Fruit fly (Drosophila melanogaster): ENCODE results near the gene CG43703.

CG43703 gene

DNA sequence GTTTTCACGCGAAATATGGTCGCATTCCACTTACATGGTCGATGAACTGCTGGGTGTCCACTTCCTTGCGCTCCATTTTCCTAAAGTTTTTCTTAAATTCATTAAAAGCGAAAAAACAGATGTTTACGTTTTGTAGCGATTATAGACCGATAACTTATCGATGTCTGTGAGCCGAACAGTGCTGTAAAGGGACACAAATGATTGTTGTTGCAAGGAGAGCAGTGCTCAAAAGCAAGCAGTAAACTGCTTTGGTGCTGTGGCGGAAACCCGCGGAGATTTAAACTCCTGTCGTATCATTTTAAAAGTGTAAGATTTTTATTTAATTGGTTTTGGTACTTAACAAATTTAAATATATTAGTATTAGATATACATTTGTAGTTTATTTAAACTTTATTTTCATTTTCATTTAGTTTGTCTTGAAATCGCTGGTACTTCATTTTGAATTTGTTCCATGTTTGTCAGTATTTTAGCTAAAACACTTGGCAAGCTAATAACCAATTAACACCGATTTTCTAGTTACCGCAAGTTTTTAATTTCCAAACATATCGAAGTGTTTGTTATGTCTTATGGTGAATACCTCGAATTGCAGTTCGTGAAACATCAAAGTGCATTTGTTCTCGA lies 48.1 kb downstream of the CG43703 start, which contains the start of gene CG3407 (continued):
- TF ChIP-seq Awh (GFP tag; IDR thresholded peaks at IDR 0.05) (no peak), lmd (GFP tag; IDR thresholded peaks at IDR 0.05) (peak; percentile 36; the same call in 1 of the 2 replicates), CG9932 (GFP tag; IDR thresholded peaks at IDR 0.05) (peak; percentile 83), tin (GFP tag; optimal IDR thresholded peaks at IDR 0.05) (peak; percentile 23), stwl (tag; optimal IDR thresholded peaks at IDR 0.05) (peak; percentile 97), pho (GFP tag; optimal IDR thresholded peaks at IDR 0.05) (peak; percentile 60), Stat92E (GFP tag; optimal IDR thresholded peaks at IDR 0.05) (peak in 1 of 3 experiments; percentile 47), Hr51 (GFP tag; optimal IDR thresholded peaks at IDR 0.05) (peak in 1 of 2 experiments; percentile 43), CG15073 (GFP tag; optimal IDR thresholded peaks at IDR 0.05) (no peak), knrl (GFP tag; IDR thresholded peaks at IDR 0.05; ENCODE audit: partially characterized antibody) (peak; percentile 72), CG6175 (GFP tag; IDR thresholded peaks at IDR 0.05) (peak; percentile 52; the same call in 1 of the 3 replicates), Elba2 (GFP tag; optimal IDR thresholded peaks at IDR 0.05) (peak; percentile 1), CG17612 (GFP tag; IDR thresholded peaks at IDR 0.05) (no peak), CG15696 (tag; optimal IDR thresholded peaks at IDR 0.05) (no peak), chn (GFP tag; optimal IDR thresholded peaks at IDR 0.05) (peak; percentile 57), Dref (GFP tag; IDR thresholded peaks at IDR 0.05) (peak; percentile 98), B-H2 (GFP tag; optimal IDR thresholded peaks at IDR 0.05) (peak; percentile 54), HLH4C (GFP tag; IDR thresholded peaks at IDR 0.05; ENCODE audit: partially characterized antibody) (peak; percentile 63), HmgZ (tag; optimal IDR thresholded peaks at IDR 0.05) (peak; percentile 81), bab2 (GFP tag; optimal IDR thresholded peaks at IDR 0.05) (no peak), D19A (tag; optimal IDR thresholded peaks at IDR 0.05) (no peak), vnd (GFP tag; IDR thresholded peaks at IDR 0.05; ENCODE audit: partially characterized antibody) (peak; percentile 60; the same call in 2 of the 3 replicates), CG6272 (GFP tag; IDR thresholded peaks at IDR 0.05) (peak; percentile 7; the same call in 1 of the 2 replicates), Spps (tag; optimal IDR thresholded peaks at IDR 0.05) (no peak), CG10979 (tag; optimal IDR thresholded peaks at IDR 0.05) (no peak), gcm2 (GFP tag; optimal IDR thresholded peaks at IDR 0.05) (peak; percentile 28), danr (GFP tag; IDR thresholded peaks at IDR 0.05) (no peak), CG30403 (GFP tag; optimal IDR thresholded peaks at IDR 0.05) (peak; percentile 62), Sry-δ (GFP tag; optimal IDR thresholded peaks at IDR 0.05) (peak; percentile 71), Deaf1 (tag; optimal IDR thresholded peaks at IDR 0.05) (no peak), CG14965 (GFP tag; optimal IDR thresholded peaks at IDR 0.05; ENCODE audit: borderline replicate concordance) (no peak), HmgD (GFP tag; optimal IDR thresholded peaks at IDR 0.05) (peak; percentile 91), CG30431 (GFP tag; optimal IDR thresholded peaks at IDR 0.05) (peak; percentile 4), CG9797 (GFP tag; optimal IDR thresholded peaks at IDR 0.05) (peak; percentile 5), chinmo (GFP tag; IDR thresholded peaks at IDR 0.05; ENCODE audit: partially characterized antibody) (peak; percentile 68; the same call in 1 of the 4 replicates), CG4404 (GFP tag; IDR thresholded peaks at IDR 0.05) (no peak), Bdp1 (GFP tag; optimal IDR thresholded peaks at IDR 0.05) (peak; percentile 62), CG13296 (GFP tag; optimal IDR thresholded peaks at IDR 0.05) (no peak), jumu (GFP tag; optimal IDR thresholded peaks at IDR 0.05) (peak; percentile 56), CG8281 (tag; optimal IDR thresholded peaks at IDR 0.05) (no peak), gem (tag; optimal IDR thresholded peaks at IDR 0.05) (peak; percentile 36), Bgb (GFP tag; IDR thresholded peaks at IDR 0.05; ENCODE audit: partially characterized antibody) (peak; percentile 82), eve (GFP tag; optimal IDR thresholded peaks at IDR 0.05) (peak in 1 of 2 experiments; percentile 39), dpn (GFP tag; optimal IDR thresholded peaks at IDR 0.05) (peak; percentile 47 to 54), ems (GFP tag; optimal IDR thresholded peaks at IDR 0.05) (peak; percentile 16), crp (GFP tag; optimal IDR thresholded peaks at IDR 0.05) (peak; percentile 54 to 90), pum (GFP tag; optimal IDR thresholded peaks at IDR 0.05) (peak; percentile 30), CrebB (tag; optimal IDR thresholded peaks at IDR 0.05) (no peak), Med (GFP tag) (peak; percentile 92)

Measured in whole organism, embryonic.